Fruit fly (Drosophila melanogaster): Measurements from ENCODE around the gene Daao2.

Gene Daao2

dm6 chr2L:6787973-6788368 is 14.8 kb upstream of the Daao2 start (continued):
- TF ChIP-seq sna (GFP tag; IDR thresholded peaks at IDR 0.05; ENCODE audit: partially characterized antibody): no peak
- TF ChIP-seq TFAM (GFP tag; optimal IDR thresholded peaks at IDR 0.05): no peak
- TF ChIP-seq Dref (GFP tag; IDR thresholded peaks at IDR 0.05): no peak
- TF ChIP-seq zfh1 (GFP tag; IDR thresholded peaks at IDR 0.05): peak; percentile 56; the same call in 2 of the 3 replicates
- no peak for TF ChIP-seq CG15514 (GFP tag; optimal IDR thresholded peaks at IDR 0.05)
- TF ChIP-seq nerfin-2 (GFP tag; IDR thresholded peaks at IDR 0.05; ENCODE audit: partially characterized antibody): no peak
- peak; percentile 46 to 81 for TF ChIP-seq chif (GFP tag; optimal IDR thresholded peaks at IDR 0.05)
- no peak for TF ChIP-seq CG12299 (tag; optimal IDR thresholded peaks at IDR 0.05)
- TF ChIP-seq unc-4 (GFP tag; IDR thresholded peaks at IDR 0.05; ENCODE audit: partially characterized antibody): no peak
- TF ChIP-seq jigr1 (GFP tag; IDR thresholded peaks at IDR 0.05): no peak
- peak; percentile 91 for TF ChIP-seq Ets65A (GFP tag)
- TF ChIP-seq phol (tag; optimal IDR thresholded peaks at IDR 0.05): peak; percentile 79
- peak; percentile 30 for TF ChIP-seq CG15011 (GFP tag; optimal IDR thresholded peaks at IDR 0.05)
- TF ChIP-seq run (tag; optimal IDR thresholded peaks at IDR 0.05): no peak
- peak; percentile 61 for TF ChIP-seq grau (tag; optimal IDR thresholded peaks at IDR 0.05)
- no peak for TF ChIP-seq jumu (GFP tag; optimal IDR thresholded peaks at IDR 0.05)
- TF ChIP-seq Xrp1 (GFP tag; IDR thresholded peaks at IDR 0.05): peak; percentile 75
- no peak for TF ChIP-seq Awh (GFP tag; IDR thresholded peaks at IDR 0.05)
- peak; percentile 44 for TF ChIP-seq slp2 (GFP tag; optimal IDR thresholded peaks at IDR 0.05)
- no peak for TF ChIP-seq Rx (GFP tag; IDR thresholded peaks at IDR 0.05)
- TF ChIP-seq gce (GFP tag; IDR thresholded peaks at IDR 0.05): no peak
- no peak for TF ChIP-seq lab (GFP tag; optimal IDR thresholded peaks at IDR 0.05)
- no peak for TF ChIP-seq pita (GFP tag; optimal IDR thresholded peaks at IDR 0.05)
- no peak for TF ChIP-seq CG42726 (GFP tag; IDR thresholded peaks at IDR 0.05; ENCODE audit: partially characterized antibody)
- no peak for TF ChIP-seq Adf1 (GFP tag; IDR thresholded peaks at IDR 0.05)
- TF ChIP-seq HLH4C (GFP tag; IDR thresholded peaks at IDR 0.05; ENCODE audit: partially characterized antibody): no peak
- no peak for TF ChIP-seq Dfd (GFP tag; optimal IDR thresholded peaks at IDR 0.05)
- TF ChIP-seq vfl (GFP tag; optimal IDR thresholded peaks at IDR 0.05): no peak
- TF ChIP-seq abd-A (tag; optimal IDR thresholded peaks at IDR 0.05): no peak
- no peak for TF ChIP-seq CG8281 (tag; optimal IDR thresholded peaks at IDR 0.05)
- no peak for TF ChIP-seq CG13296 (GFP tag; optimal IDR thresholded peaks at IDR 0.05)
- TF ChIP-seq CG30020 (tag; optimal IDR thresholded peaks at IDR 0.05): no peak
- no peak; the same call in 1 of the 2 replicates for TF ChIP-seq E2f2 (GFP tag; IDR thresholded peaks at IDR 0.05)
- TF ChIP-seq gsb (GFP tag; IDR thresholded peaks at IDR 0.05): no peak
- TF ChIP-seq Bteb2 (GFP tag; optimal IDR thresholded peaks at IDR 0.05): no peak
- TF ChIP-seq Lpt (GFP tag; optimal IDR thresholded peaks at IDR 0.05): no peak
- peak; percentile 59 for TF ChIP-seq CG17328 (GFP tag; IDR thresholded peaks at IDR 0.05)
- TF ChIP-seq Ravus (GFP tag; IDR thresholded peaks at IDR 0.05): no peak
- peak; percentile 48 for TF ChIP-seq CG7786 (GFP tag; optimal IDR thresholded peaks at IDR 0.05)
- no peak for TF ChIP-seq CG33557 (GFP tag; optimal IDR thresholded peaks at IDR 0.05)
- peak; percentile 71 for TF ChIP-seq PHDP (tag; optimal IDR thresholded peaks at IDR 0.05)
- TF ChIP-seq sc (optimal IDR thresholded peaks at IDR 0.05): no peak
- peak; percentile 65 for TF ChIP-seq sc (GFP tag; optimal IDR thresholded peaks at IDR 0.05)
- TF ChIP-seq Blimp-1 (GFP tag; optimal IDR thresholded peaks at IDR 0.05): peak; percentile 78
- TF ChIP-seq emc (GFP tag; optimal IDR thresholded peaks at IDR 0.05): no peak
- TF ChIP-seq CG1647 (GFP tag; optimal IDR thresholded peaks at IDR 0.05): peak; percentile 38
- TF ChIP-seq Hsf (GFP tag; optimal IDR thresholded peaks at IDR 0.05): peak; percentile 60
- 0 out of 3 replicates have a peak, but pooled peaks have one; percentile 50 for TF ChIP-seq ase (GFP tag; IDR thresholded peaks at IDR 0.05)
- peak; percentile 44 for TF ChIP-seq Mes4 (GFP tag; optimal IDR thresholded peaks at IDR 0.05)
- TF ChIP-seq Eip74EF (GFP tag; optimal IDR thresholded peaks at IDR 0.05): peak in 1 of 2 experiments; percentile 75
- peak; percentile 14 for TF ChIP-seq CG17385 (GFP tag; optimal IDR thresholded peaks at IDR 0.05)
- TF ChIP-seq E2f1 (GFP tag; IDR thresholded peaks at IDR 0.05): peak; percentile 56

Measured in whole organism, embryonic.